Worm (Caenorhabditis elegans) whole organism, L4 larva: Measurements from ENCODE around the gene fbxa-105.

ENCODE experiments used
- F44E2.7 ChIP-seq: fragments of 200-800 bp; sonication (Bioruptor generic); IDR thresholded peaks from 2 replicates; pipeline ENCODE4 v2.1.2; 2022; ENCODE audit warnings: missing genetic modification characterization, missing compliant biosample characterization
- T26A8.4 ChIP-seq: fragments of 200-800 bp; sonication (Bioruptor generic); IDR thresholded peaks from 2 replicates; pipeline ENCODE4 v1.3.6; 2022; ENCODE audit warnings: missing genetic modification characterization, missing compliant biosample characterization
- Y105C5A.15 ChIP-seq: fragments of 200-800 bp; sonication (Bioruptor generic); IDR thresholded peaks from 2 replicates; pipeline ENCODE4 v1.3.6; 2022; ENCODE audit warnings: missing genetic modification characterization, missing compliant biosample characterization
- Y48G9A.11 ChIP-seq: fragments of 200-800 bp; sonication (Bioruptor generic); IDR thresholded peaks from 2 replicates; pipeline ENCODE4 v1.3.6; 2022; ENCODE audit warnings: missing genetic modification reagents, missing genetic modification characterization, missing compliant biosample characterization
- Y5F2A.4 ChIP-seq: fragments of 200-800 bp; sonication (Bioruptor generic); optimal IDR thresholded peaks from 2 replicates; lab custom pipeline; 2018; ENCODE audit warnings: mild to moderate bottlenecking, missing genetic modification characterization, missing compliant biosample characterization
- Y75B8A.6 ChIP-seq: fragments of 200-800 bp; sonication (Bioruptor generic); IDR thresholded peaks from 2 replicates; pipeline ENCODE4 v1.3.6; 2022; ENCODE audit warnings: missing genetic modification reagents, missing genetic modification characterization, missing compliant biosample characterization
- attf-4 ChIP-seq: sonication (generic microtip); optimal IDR thresholded peaks from 3 replicates; lab custom pipeline; 2017; ENCODE audit warnings: missing biosample characterization, missing genetic modification characterization
- ceh-62 ChIP-seq: sonication (generic microtip); optimal IDR thresholded peaks from 2 replicates; lab custom pipeline; 2017; ENCODE audit warnings: missing biosample characterization, missing genetic modification characterization
- ces-1 ChIP-seq: fragments of 150-350 bp; sonication (generic microtip); optimal IDR thresholded peaks from 4 replicates; lab custom pipeline; 2014; ENCODE audit warnings: missing biosample characterization, missing genetic modification reagents, missing genetic modification characterization
- cey-2 ChIP-seq: sonication (generic microtip); optimal IDR thresholded peaks from 3 replicates; lab custom pipeline; 2017; ENCODE audit warnings: missing genetic modification characterization, mild to moderate bottlenecking, missing compliant biosample characterization, antibody characterized with exemption, borderline replicate concordance; ENCODE audit not compliant: insufficient read depth
- ctbp-1 ChIP-seq: fragments of 200-800 bp; sonication (Bioruptor generic); IDR thresholded peaks from 2 replicates; pipeline ENCODE4 v1.3.6; 2022; ENCODE audit warnings: missing genetic modification reagents, missing genetic modification characterization, missing compliant biosample characterization
- daf-19 ChIP-seq: fragments of 200-800 bp; sonication (Bioruptor generic); conservative IDR thresholded peaks from 2 replicates; pipeline ENCODE4 v1.3.6; 2022; ENCODE audit warnings: missing genetic modification characterization, missing compliant biosample characterization
- egl-43 ChIP-seq: fragments of 200-800 bp; sonication (Bioruptor generic); IDR thresholded peaks from 2 replicates; pipeline ENCODE4 v1.3.6; 2022; ENCODE audit warnings: missing genetic modification reagents, missing genetic modification characterization, missing compliant biosample characterization
- fkh-10 ChIP-seq: fragments of 150-350 bp; optimal IDR thresholded peaks from 2 replicates; lab custom pipeline; 2014; ENCODE audit warnings: missing biosample characterization, missing genetic modification reagents, missing genetic modification characterization
- fos-1 ChIP-seq: fragments of 150-350 bp; optimal IDR thresholded peaks from 2 replicates; lab custom pipeline; 2014; ENCODE audit warnings: missing biosample characterization, missing genetic modification characterization
- gei-8 ChIP-seq: fragments of 200-800 bp; sonication (Bioruptor generic); optimal IDR thresholded peaks from 2 replicates; lab custom pipeline; 2018; ENCODE audit warnings: mild to moderate bottlenecking, missing genetic modification characterization, missing compliant biosample characterization
- hmg-1.1 ChIP-seq: fragments of 200-800 bp; sonication (Bioruptor generic); IDR thresholded peaks from 2 replicates; pipeline ENCODE4 v1.3.6; 2022; ENCODE audit warnings: missing genetic modification reagents, missing genetic modification characterization, missing compliant biosample characterization
- lir-3 ChIP-seq: sonication (generic microtip); optimal IDR thresholded peaks from 2 replicates; lab custom pipeline; 2016; ENCODE audit warnings: mild to moderate bottlenecking, missing genetic modification characterization, missing compliant biosample characterization
- madf-9 ChIP-seq: fragments of 200-800 bp; sonication (Bioruptor generic); conservative IDR thresholded peaks from 2 replicates; pipeline ENCODE4 v1.3.6; 2022; ENCODE audit warnings: missing genetic modification reagents, missing genetic modification characterization, missing compliant biosample characterization
- mdl-1 ChIP-seq, 2 experiments: fragments of 150-350 bp in 1 of 2; sonication (generic microtip) in 1 of 2; optimal IDR thresholded peaks; 2 replicates each; lab custom pipeline; 2014 to 2017; ENCODE audit warnings: missing biosample characterization in 2 of 2, missing genetic modification characterization in 2 of 2
- nhr-11 ChIP-seq: fragments of 150-350 bp; optimal IDR thresholded peaks from 2 replicates; lab custom pipeline; 2014; ENCODE audit warnings: missing biosample characterization, missing genetic modification characterization
- nhr-237 ChIP-seq: sonication (generic microtip); optimal IDR thresholded peaks from 2 replicates; lab custom pipeline; 2017; ENCODE audit warnings: missing biosample characterization, missing genetic modification characterization
- nhr-25 ChIP-seq: sonication (generic microtip); optimal IDR thresholded peaks from 2 replicates; lab custom pipeline; 2017; ENCODE audit warnings: missing genetic modification characterization, mild to moderate bottlenecking, missing compliant biosample characterization, antibody characterized with exemption, moderate library complexity, borderline replicate concordance; ENCODE audit not compliant: insufficient read depth
- nhr-41 ChIP-seq: fragments of 200-800 bp; sonication (Bioruptor generic); IDR thresholded peaks from 2 replicates; pipeline ENCODE4 v1.3.6; 2022; ENCODE audit warnings: missing genetic modification reagents, missing genetic modification characterization, missing compliant biosample characterization
- nhr-42 ChIP-seq: fragments of 200-800 bp; sonication (Bioruptor generic); IDR thresholded peaks from 2 replicates; pipeline ENCODE4 v1.3.6; 2022; ENCODE audit warnings: missing genetic modification characterization, missing compliant biosample characterization
- nhr-76 ChIP-seq: fragments of 150-350 bp; optimal IDR thresholded peaks from 2 replicates; lab custom pipeline; 2014; ENCODE audit warnings: missing biosample characterization, missing genetic modification characterization
- nhr-77 ChIP-seq: fragments of 150-350 bp; optimal IDR thresholded peaks from 2 replicates; lab custom pipeline; 2014; ENCODE audit warnings: missing biosample characterization, missing genetic modification characterization
- php-3 ChIP-seq: fragments of 200-800 bp; sonication (Bioruptor generic); IDR thresholded peaks from 2 replicates; pipeline ENCODE4 v1.3.6; 2022; ENCODE audit warnings: missing genetic modification reagents, missing genetic modification characterization, missing compliant biosample characterization
- saeg-2 ChIP-seq: fragments of 200-800 bp; sonication (Bioruptor generic); IDR thresholded peaks from 2 replicates; pipeline ENCODE4 v1.3.6; 2022; ENCODE audit warnings: missing genetic modification reagents, missing genetic modification characterization, missing compliant biosample characterization
- snpc-1.2 ChIP-seq: fragments of 200-800 bp; sonication (Bioruptor generic); IDR thresholded peaks from 2 replicates; pipeline ENCODE4 v1.3.6; 2022; ENCODE audit warnings: missing genetic modification reagents, missing genetic modification characterization, missing compliant biosample characterization
- snpc-4 ChIP-seq: fragments of 150-350 bp; optimal IDR thresholded peaks from 2 replicates; lab custom pipeline; 2014; ENCODE audit warnings: missing biosample characterization, missing genetic modification characterization
- spr-1 ChIP-seq: sonication (generic microtip); optimal IDR thresholded peaks from 2 replicates; lab custom pipeline; 2016; ENCODE audit warnings: mild to moderate bottlenecking, missing genetic modification characterization, missing compliant biosample characterization
- tra-1 ChIP-seq: fragments of 200-800 bp; sonication (Bioruptor generic); IDR thresholded peaks from 2 replicates; pipeline ENCODE4 v1.3.6; 2022; ENCODE audit warnings: missing genetic modification reagents, missing genetic modification characterization, missing compliant biosample characterization
- unc-62 ChIP-seq, 3 experiments: fragments of 150-350 bp in 1 of 3; sonication (generic microtip); optimal IDR thresholded peaks in 2 of 3; peaks in 1 of 3; 1 replicate in 1 of 3; 2 replicates in 2 of 3; lab custom pipeline; 2014 to 2017; ENCODE audit warnings: missing biosample characterization in 3 of 3, missing genetic modification characterization in 3 of 3, missing genetic modification reagents in 3 of 3, missing genotype in 1 of 3
- vab-7 ChIP-seq: fragments of 200-800 bp; sonication (Bioruptor generic); IDR thresholded peaks from 2 replicates; pipeline ENCODE4 v1.3.6; 2022; ENCODE audit warnings: missing genetic modification reagents, missing genetic modification characterization, missing compliant biosample characterization
- zag-1 ChIP-seq: fragments of 150-350 bp; optimal IDR thresholded peaks from 2 replicates; lab custom pipeline; 2014; ENCODE audit warnings: missing biosample characterization, missing genetic modification characterization
- zfp-2 ChIP-seq: sonication (generic microtip); optimal IDR thresholded peaks from 2 replicates; lab custom pipeline; 2016; ENCODE audit warnings: mild to moderate bottlenecking, missing genetic modification characterization, missing compliant biosample characterization
- zfp-3 ChIP-seq: fragments of 200-800 bp; sonication (Bioruptor generic); conservative IDR thresholded peaks from 2 replicates; pipeline ENCODE4 v1.3.6; 2022; ENCODE audit warnings: missing genetic modification reagents, missing genetic modification characterization, missing compliant biosample characterization
- zip-11 ChIP-seq: fragments of 200-800 bp; sonication (Bioruptor generic); IDR thresholded peaks from 2 replicates; pipeline ENCODE4 v1.3.6; 2022; ENCODE audit warnings: missing genetic modification characterization, missing compliant biosample characterization

fbxa-105 gene

DNA sequence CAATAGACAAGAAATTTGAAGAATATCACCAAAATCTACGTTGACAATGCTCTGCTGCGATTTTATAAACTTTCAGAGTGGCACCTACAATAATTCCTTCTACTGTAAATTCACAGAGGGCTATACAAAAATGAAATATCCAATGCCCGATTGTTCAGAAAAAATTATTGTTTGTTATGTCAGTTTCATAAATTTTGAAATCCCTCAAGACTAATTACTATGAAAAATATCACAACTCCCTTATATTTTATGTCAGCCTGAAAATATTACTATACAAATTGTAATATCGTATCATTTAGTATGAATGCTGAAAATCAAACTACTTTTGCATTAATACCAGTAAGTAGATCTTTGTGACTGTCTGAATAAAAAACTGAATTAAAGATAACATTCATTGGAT lies 8.8 kb upstream of the fbxa-105 start, which contains the start of gene srx-60:
Gene srx-60 (plus strand): TSS at position 301 of the 400 bp plus-strand sequence.
- TF ChIP-seq daf-19 (GFP tag; lab: Robert Waterston, UW) (no peak), madf-9 (GFP tag; lab: Robert Waterston, UW) (no peak)

DNA sequence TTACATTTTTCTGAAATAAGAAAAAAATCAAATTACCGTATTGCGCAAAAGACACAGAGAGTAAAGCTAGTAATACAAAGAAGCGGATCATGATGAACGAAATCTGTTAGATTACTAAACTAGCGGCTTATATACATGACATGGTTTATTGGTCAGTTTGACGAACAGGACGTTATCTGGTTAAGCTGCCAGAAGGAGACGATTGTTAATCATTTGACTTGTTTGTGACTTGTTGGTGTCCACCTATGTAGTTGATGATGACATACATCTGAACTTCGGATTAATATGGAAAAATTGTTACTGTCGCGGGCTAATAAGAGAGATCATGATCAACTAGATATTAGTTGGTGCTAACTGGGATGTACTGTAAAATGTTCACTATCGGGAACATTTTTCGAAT lies 8.3 kb upstream of the fbxa-105 start, which contains the start of gene cnc-9:
Gene cnc-9 (minus strand): TSS at position 101 of the 400 bp plus-strand sequence.
- TF ChIP-seq snpc-1.2 (GFP tag; lab: Robert Waterston, UW) (no peak), attf-4 (tag; lab: Kevin White, UChicago) (no peak), zfp-2 (tag; lab: Kevin White, UChicago) (no peak), unc-62 (GFP tag; optimal IDR thresholded peaks at IDR 0.05 in 1 of 2; lab: Kevin White, UChicago) (no peak), unc-62 (tag; optimal IDR thresholded peaks at IDR 0.05; lab: Kevin White, UChicago) (no peak), Y5F2A.4 (GFP tag; lab: Kevin White, UChicago) (no peak), T26A8.4 (GFP tag; lab: Robert Waterston, UW) (no peak), nhr-11 (no peak), lir-3 (tag; lab: Kevin White, UChicago) (no peak)

DNA sequence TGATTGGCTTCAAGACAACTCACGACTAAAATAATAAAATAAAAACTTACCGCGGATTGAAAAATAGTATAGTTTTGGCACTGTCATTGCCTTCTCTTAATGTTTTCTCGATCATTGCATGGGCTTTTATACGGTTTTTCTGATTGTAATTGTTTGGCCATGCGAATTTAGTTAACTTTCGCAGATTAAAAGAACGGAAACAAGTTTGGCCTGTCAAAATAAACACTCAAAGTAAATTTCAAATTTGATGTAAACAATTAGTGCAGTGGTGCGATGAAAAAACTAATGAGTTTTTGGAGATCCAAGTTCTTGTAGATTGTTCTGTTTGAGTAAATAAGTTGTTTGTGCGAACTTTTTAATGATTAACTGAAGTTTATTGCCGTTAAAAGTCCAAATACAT lies 7.4 kb upstream of the fbxa-105 start, which contains the start of gene gst-41:
Gene gst-41 (minus strand): TSS at position 101 of the 400 bp plus-strand sequence.
- TF ChIP-seq nhr-76 (no peak), ces-1 (no peak), hmg-1.1 (GFP tag; lab: Robert Waterston, UW) (no peak), snpc-4 (no peak), mdl-1 (tag; optimal IDR thresholded peaks at IDR 0.05; lab: Kevin White, UChicago) (no peak), zfp-3 (GFP tag; lab: Robert Waterston, UW) (no peak), php-3 (GFP tag; lab: Robert Waterston, UW) (no peak), spr-1 (no peak), fos-1 (no peak), ctbp-1 (GFP tag; lab: Robert Waterston, UW) (no peak), Y105C5A.15 (GFP tag; lab: Robert Waterston, UW) (no peak), tra-1 (GFP tag; lab: Robert Waterston, UW) (no peak), ceh-62 (tag; lab: Kevin White, UChicago) (no peak), cey-2 (tag; lab: Kevin White, UChicago) (no peak)

DNA sequence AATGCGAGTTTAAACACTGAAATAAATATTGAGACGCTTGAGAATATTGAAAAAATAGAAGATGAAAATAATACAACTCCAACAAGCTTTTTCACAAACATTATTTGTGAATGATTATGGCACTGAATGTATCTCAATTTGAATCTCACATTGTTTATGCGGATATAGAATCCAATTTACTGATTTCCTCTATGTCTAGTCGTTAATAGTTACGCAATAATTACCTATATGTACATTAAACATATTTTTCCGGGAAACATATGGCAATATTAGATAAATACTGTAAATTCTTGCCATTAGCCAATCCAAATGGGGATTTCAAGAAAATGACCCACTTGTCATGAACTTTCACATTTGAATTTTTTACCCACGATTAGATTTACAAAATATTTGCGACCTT lies 3.5 kb upstream of the fbxa-105 start, which contains the start of gene srx-9:
Gene srx-9 (minus strand): TSS at position 101 of the 400 bp plus-strand sequence.
- TF ChIP-seq unc-62 (GFP tag; optimal IDR thresholded peaks at IDR 0.05 in 1 of 2; lab: Kevin White, UChicago): peak in 1 of 2 experiments; percentile 2
- no peak for TF ChIP-seq unc-62 (tag; optimal IDR thresholded peaks at IDR 0.05; lab: Kevin White, UChicago)
- TF ChIP-seq Y48G9A.11 (GFP tag; lab: Robert Waterston, UW): no peak

DNA sequence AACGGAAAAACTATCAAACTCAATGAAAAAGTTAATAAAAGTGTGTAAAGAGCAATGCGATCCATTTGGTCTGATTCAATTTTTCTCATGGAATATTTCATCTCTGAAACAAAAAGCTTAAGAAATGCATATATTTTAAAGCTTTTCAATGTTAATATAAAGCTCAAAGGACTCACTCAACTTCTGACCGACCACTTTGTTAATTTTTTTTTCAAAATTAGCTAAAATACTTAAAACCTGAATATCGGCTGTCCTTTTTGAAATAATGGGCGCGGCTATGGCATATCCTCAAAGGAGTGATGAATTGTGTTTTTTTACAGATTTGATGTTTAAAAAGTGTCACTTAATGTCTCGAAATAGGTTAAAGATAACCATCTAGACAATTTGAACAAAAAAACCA lies 2.1 kb downstream of the fbxa-105 start, which contains the start of gene C02H6.1:
Gene C02H6.1 (minus strand): TSS at position 101 of the 400 bp plus-strand sequence.
- no peak for TF ChIP-seq Y105C5A.15 (GFP tag; lab: Robert Waterston, UW)
- no peak for TF ChIP-seq zag-1
- no peak for TF ChIP-seq cey-2 (tag; lab: Kevin White, UChicago)
- no peak for TF ChIP-seq egl-43 (GFP tag; lab: Robert Waterston, UW)
- TF ChIP-seq nhr-25: no peak
- no peak for TF ChIP-seq vab-7 (GFP tag; lab: Robert Waterston, UW)
- no peak for TF ChIP-seq gei-8 (GFP tag; lab: Kevin White, UChicago)
- no peak for TF ChIP-seq tra-1 (GFP tag; lab: Robert Waterston, UW)
- TF ChIP-seq, all 104 proteins: peak for 0

DNA sequence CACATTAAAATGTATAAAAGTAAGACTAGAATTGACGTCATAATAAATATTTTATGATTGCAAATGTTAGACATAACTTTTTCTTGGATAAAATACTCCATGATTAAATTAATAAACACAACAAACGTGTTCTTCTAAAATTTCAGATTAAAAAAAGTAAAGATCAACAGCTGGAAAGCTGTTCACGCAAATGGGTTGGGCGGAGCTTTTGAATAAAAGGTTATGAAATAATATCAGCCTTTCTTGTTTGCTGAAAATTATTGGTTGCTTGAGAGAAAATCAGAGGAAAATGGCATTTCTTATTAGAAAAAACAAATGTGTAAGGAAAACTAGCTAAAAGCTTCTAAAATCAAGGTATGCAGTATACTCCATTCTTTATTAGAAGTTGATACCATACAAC lies 4.1 kb downstream of the fbxa-105 start, which contains the start of gene C02H6.3:
Gene C02H6.3 (minus strand): TSS at position 101 of the 400 bp plus-strand sequence.
- TF ChIP-seq saeg-2: no peak
- no peak for TF ChIP-seq nhr-77 (tag; lab: Kevin White, UChicago)
- TF ChIP-seq ceh-62 (tag; lab: Kevin White, UChicago): no peak
- no peak for TF ChIP-seq php-3 (GFP tag; lab: Robert Waterston, UW)
- no peak for TF ChIP-seq ctbp-1 (GFP tag; lab: Robert Waterston, UW)
- TF ChIP-seq snpc-4: no peak
- TF ChIP-seq F44E2.7 (GFP tag; lab: Robert Waterston, UW): no peak
- TF ChIP-seq zfp-2 (tag; lab: Kevin White, UChicago): no peak
- TF ChIP-seq fkh-10: no peak
- no peak for TF ChIP-seq Y75B8A.6
- no peak for TF ChIP-seq nhr-42 (GFP tag; lab: Robert Waterston, UW)
- no peak for TF ChIP-seq attf-4 (tag; lab: Kevin White, UChicago)
- no peak for TF ChIP-seq spr-1
- TF ChIP-seq lir-3 (tag; lab: Kevin White, UChicago): no peak
- no peak for TF ChIP-seq zip-11 (GFP tag; lab: Robert Waterston, UW)
- TF ChIP-seq nhr-41 (GFP tag; lab: Robert Waterston, UW): no peak
- no peak for TF ChIP-seq nhr-237
